Worm (Caenorhabditis elegans) whole organism, mixed stage, embryonic: ENCODE results near the gene tmd-2.

Source experiments
- M03D4.4 ChIP-seq: sonication (generic microtip); optimal IDR thresholded peaks from 2 replicates; lab custom pipeline; 2017; ENCODE audit warnings: mild to moderate bottlenecking, missing genetic modification characterization, missing compliant biosample characterization
- bed-3 ChIP-seq: fragments of 200-800 bp; sonication (Bioruptor generic); optimal IDR thresholded peaks from 3 replicates; lab custom pipeline; 2018; ENCODE audit warnings: mild to moderate bottlenecking, missing genetic modification characterization, moderate library complexity, missing compliant biosample characterization
- blmp-1 ChIP-seq: fragments of 150-350 bp; optimal IDR thresholded peaks from 2 replicates; lab custom pipeline; 2014; ENCODE audit warnings: missing biosample characterization, missing genetic modification characterization
- ceh-39 ChIP-seq: fragments of 150-350 bp; optimal IDR thresholded peaks from 2 replicates; lab custom pipeline; 2014; ENCODE audit warnings: missing biosample characterization, missing genetic modification characterization
- ceh-43 ChIP-seq: fragments of 200-800 bp; sonication (Bioruptor generic); optimal IDR thresholded peaks from 2 replicates; lab custom pipeline; 2018; ENCODE audit warnings: mild to moderate bottlenecking, missing genetic modification characterization, moderate library complexity, missing compliant biosample characterization
- ceh-83 ChIP-seq: fragments of 200-800 bp; sonication (Bioruptor generic); optimal IDR thresholded peaks from 2 replicates; lab custom pipeline; 2018; ENCODE audit warnings: mild to moderate bottlenecking, missing genetic modification characterization, missing compliant biosample characterization
- ces-1 ChIP-seq: fragments of 150-350 bp; optimal IDR thresholded peaks from 2 replicates; lab custom pipeline; 2014; ENCODE audit warnings: missing biosample characterization, missing genetic modification reagents, missing genetic modification characterization
- drap-1 ChIP-seq: fragments of 200-800 bp; sonication (Bioruptor generic); optimal IDR thresholded peaks from 3 replicates; lab custom pipeline; 2018; ENCODE audit warnings: mild to moderate bottlenecking, missing genetic modification characterization, missing compliant biosample characterization
- elt-1 ChIP-seq: sonication (generic microtip); optimal IDR thresholded peaks from 2 replicates; lab custom pipeline; 2017; ENCODE audit warnings: missing genetic modification characterization, mild to moderate bottlenecking, missing compliant biosample characterization, antibody characterized with exemption, moderate library complexity, borderline replicate concordance; ENCODE audit not compliant: insufficient read depth
- ham-2 ChIP-seq: fragments of 200-800 bp; sonication (Bioruptor generic); optimal IDR thresholded peaks from 2 replicates; lab custom pipeline; 2018; ENCODE audit warnings: mild to moderate bottlenecking, missing genetic modification characterization, missing compliant biosample characterization
- hlh-1 ChIP-seq: fragments of 150-350 bp; optimal IDR thresholded peaks from 2 replicates; lab custom pipeline; 2014; ENCODE audit warnings: missing biosample characterization, missing genetic modification reagents, missing genetic modification characterization
- lin-13 ChIP-seq: fragments of 150-350 bp; optimal IDR thresholded peaks from 2 replicates; lab custom pipeline; 2014; ENCODE audit warnings: missing biosample characterization, missing genetic modification characterization
- lin-32 ChIP-seq: fragments of 200-800 bp; sonication (Bioruptor generic); optimal IDR thresholded peaks from 2 replicates; lab custom pipeline; 2018; ENCODE audit warnings: mild to moderate bottlenecking, missing genetic modification characterization, missing compliant biosample characterization
- lsy-2 ChIP-seq: fragments of 150-350 bp; optimal IDR thresholded peaks from 2 replicates; lab custom pipeline; 2014; ENCODE audit warnings: missing biosample characterization, missing genetic modification characterization
- mab-5 ChIP-seq: fragments of 150-350 bp; optimal IDR thresholded peaks from 2 replicates; lab custom pipeline; 2014; ENCODE audit warnings: missing biosample characterization, missing genetic modification characterization
- mep-1 ChIP-seq: fragments of 150-350 bp; optimal IDR thresholded peaks from 2 replicates; lab custom pipeline; 2017; ENCODE audit warnings: missing biosample characterization, missing genetic modification reagents, missing genetic modification characterization, inconsistent platforms
- mls-2 ChIP-seq: sonication (generic microtip); optimal IDR thresholded peaks from 2 replicates; lab custom pipeline; 2016; ENCODE audit warnings: mild to moderate bottlenecking, missing genetic modification characterization, moderate library complexity, missing compliant biosample characterization
- nhr-12 ChIP-seq: fragments of 150-350 bp; optimal IDR thresholded peaks from 2 replicates; lab custom pipeline; 2014; ENCODE audit warnings: missing biosample characterization, missing genetic modification characterization
- nhr-2 ChIP-seq: fragments of 150-350 bp; optimal IDR thresholded peaks from 2 replicates; lab custom pipeline; 2014; ENCODE audit warnings: missing biosample characterization, missing genetic modification characterization
- nhr-237 ChIP-seq: fragments of 150-350 bp; optimal IDR thresholded peaks from 2 replicates; lab custom pipeline; 2014; ENCODE audit warnings: missing biosample characterization, missing genetic modification characterization
- nhr-76 ChIP-seq: sonication (generic microtip); optimal IDR thresholded peaks from 2 replicates; lab custom pipeline; 2017; ENCODE audit warnings: missing biosample characterization, missing genetic modification characterization
- sem-2 ChIP-seq: fragments of 200-800 bp; sonication (Bioruptor generic); optimal IDR thresholded peaks from 2 replicates; lab custom pipeline; 2018; ENCODE audit warnings: mild to moderate bottlenecking, missing genetic modification characterization, missing compliant biosample characterization
- tbx-8 ChIP-seq: fragments of 200-800 bp; sonication (Bioruptor generic); optimal IDR thresholded peaks from 2 replicates; lab custom pipeline; 2018; ENCODE audit warnings: mild to moderate bottlenecking, missing genetic modification characterization, moderate library complexity, missing compliant biosample characterization
- unc-120 ChIP-seq: sonication (generic microtip); optimal IDR thresholded peaks from 2 replicates; lab custom pipeline; 2017; ENCODE audit warnings: missing genetic modification characterization, missing compliant biosample characterization; ENCODE audit not compliant: poor library complexity, severe bottlenecking
- unc-39 ChIP-seq: fragments of 150-350 bp; optimal IDR thresholded peaks from 2 replicates; lab custom pipeline; 2014; ENCODE audit warnings: missing biosample characterization, missing genetic modification characterization
- unc-62 ChIP-seq: fragments of 150-350 bp; optimal IDR thresholded peaks from 2 replicates; lab custom pipeline; 2014; ENCODE audit warnings: missing biosample characterization, missing genetic modification reagents, missing genetic modification characterization
- zip-8 ChIP-seq: fragments of 150-350 bp; optimal IDR thresholded peaks from 2 replicates; lab custom pipeline; 2014; ENCODE audit warnings: missing biosample characterization, missing genetic modification characterization

Gene tmd-2

ce11 chrV:8297504-8297903 is 37.0 kb upstream of the tmd-2 start, which contains the start of gene W02D7.4:
TSS of gene W02D7.4 (minus strand) at chrV:8297604.
- TF ChIP-seq M03D4.4 (tag; lab: Kevin White, UChicago) (no peak), mab-5 (no peak), bed-3 (GFP tag; lab: Kevin White, UChicago) (no peak), nhr-12 (tag; lab: Kevin White, UChicago) (no peak), hlh-1 (tag; lab: Kevin White, UChicago) (no peak), mls-2 (tag; lab: Kevin White, UChicago) (no peak)

- no peak for TF ChIP-seq M03D4.4 (tag; lab: Kevin White, UChicago)
- no peak for TF ChIP-seq drap-1 (GFP tag; lab: Kevin White, UChicago)
- no peak for TF ChIP-seq lin-32
- no peak for TF ChIP-seq ceh-83
- no peak for TF ChIP-seq sem-2 (GFP tag; lab: Kevin White, UChicago)
- no peak for TF ChIP-seq mab-5
- no peak for TF ChIP-seq nhr-12 (tag; lab: Kevin White, UChicago)
- no peak for TF ChIP-seq nhr-76 (tag; lab: Kevin White, UChicago)
- no peak for TF ChIP-seq ceh-39 (tag; lab: Kevin White, UChicago)
- no peak for TF ChIP-seq unc-62 (GFP tag; lab: Kevin White, UChicago)
- no peak for TF ChIP-seq unc-39 (tag; lab: Kevin White, UChicago)
- TF ChIP-seq nhr-2 (tag; lab: Kevin White, UChicago) = no peak
- TF ChIP-seq mep-1 (tag; lab: Kevin White, UChicago) = no peak
These were observed 35.1 kb upstream of the tmd-2 start, which contains the start of gene W02D7.5 for ce11 chrV:8299191-8299854. TSS of gene W02D7.5 (minus strand) at chrV:8299241.

ce11 chrV:8300935-8301535 is 33.4 kb upstream of the tmd-2 start, which contains the start of gene W02D7.6:
TSS of gene W02D7.6 (minus strand) at chrV:8301507.
- TF ChIP-seq mep-1 (tag; lab: Kevin White, UChicago) = peak; percentile 9
- no peak for TF ChIP-seq nhr-237
- TF ChIP-seq unc-39 (tag; lab: Kevin White, UChicago) = no peak
- TF ChIP-seq lin-32 = no peak
- TF ChIP-seq elt-1 (tag; lab: Kevin White, UChicago) = no peak
- no peak for TF ChIP-seq nhr-2 (tag; lab: Kevin White, UChicago)

- TF ChIP-seq unc-120 (tag; lab: Kevin White, UChicago) (peak; percentile 5), mep-1 (tag; lab: Kevin White, UChicago) (peak; percentile 39), M03D4.4 (tag; lab: Kevin White, UChicago) (no peak), nhr-237 (peak; percentile 35), lsy-2 (tag; lab: Kevin White, UChicago) (peak; percentile 15)
These were observed 31.9 kb upstream of the tmd-2 start, which contains the start of gene sel-9 for ce11 chrV:8302522-8302921. TSS of gene sel-9 (minus strand) at chrV:8302580.

- TF ChIP-seq sem-2 (GFP tag; lab: Kevin White, UChicago) = no peak
- no peak for TF ChIP-seq unc-62 (GFP tag; lab: Kevin White, UChicago)
- TF ChIP-seq mls-2 (tag; lab: Kevin White, UChicago) = no peak
- TF ChIP-seq ceh-83 = no peak
These were observed 29.8 kb upstream of the tmd-2 start, which contains the start of gene W02D7.11 for ce11 chrV:8304461-8305195. TSS of gene W02D7.11 (minus strand) at chrV:8304511.

ce11 chrV:8305940-8306339 is 28.5 kb upstream of the tmd-2 start:
- no peak for TF ChIP-seq ham-2 (GFP tag; lab: Kevin White, UChicago)
- TF ChIP-seq, all 35 proteins: peak for 0

- TF ChIP-seq bed-3 (GFP tag; lab: Kevin White, UChicago) = no peak
- TF ChIP-seq lsy-2 (tag; lab: Kevin White, UChicago) = no peak
- no peak for TF ChIP-seq lin-13 (tag; lab: Kevin White, UChicago)
- TF ChIP-seq ces-1 (GFP tag; lab: Kevin White, UChicago) = no peak
- TF ChIP-seq blmp-1 (tag; lab: Kevin White, UChicago) = no peak
- TF ChIP-seq zip-8 = no peak
- no peak for TF ChIP-seq nhr-12 (tag; lab: Kevin White, UChicago)
- TF ChIP-seq ceh-43 (GFP tag; lab: Kevin White, UChicago) = no peak
- TF ChIP-seq tbx-8 = no peak
- TF ChIP-seq elt-1 (tag; lab: Kevin White, UChicago) = no peak
- TF ChIP-seq, all 35 proteins: peak for 0
These were observed 28.1 kb upstream of the tmd-2 start, which contains the start of gene W02D7.8 for ce11 chrV:8306366-8306765. TSS of gene W02D7.8 (minus strand) at chrV:8306466.
